Worm (Caenorhabditis elegans): Measurements from ENCODE around the gene T02B11.6.

ce11 chrV:849512-849911, 39.6 kb downstream of the T02B11.6 start, which contains the start of gene srbc-12:
- TF ChIP-seq T22C8.4 (GFP tag; IDR thresholded peaks at IDR 0.05) (no peak), klf-2 (GFP tag; conservative IDR thresholded peaks at IDR 0.05) (no peak), ref-1 (GFP tag; conservative IDR thresholded peaks at IDR 0.05) (no peak), med-1 (GFP tag; optimal IDR thresholded peaks at IDR 0.05; ENCODE audit: insufficient read depth) (no peak), flt-1 (GFP tag; IDR thresholded peaks at IDR 0.05) (no peak), cog-1 (tag; optimal IDR thresholded peaks at IDR 0.05) (no peak), ztf-29 (GFP tag; IDR thresholded peaks at IDR 0.05) (no peak)
